Fruit fly (Drosophila melanogaster) whole organism, embryonic: Measurements from ENCODE around the gene CG6739.

Experiments
- Abd-B ChIP-seq: fragments of 200-800 bp; sonication (Bioruptor generic); optimal IDR thresholded peaks from 2 replicates; lab custom pipeline; 2018; ENCODE audit warnings: missing biosample characterization, mild to moderate bottlenecking, missing genetic modification characterization, moderate library complexity
- Antp ChIP-seq: fragments of 200-800 bp; sonication (Bioruptor generic); optimal IDR thresholded peaks from 3 replicates; lab custom pipeline; 2016; ENCODE audit warnings: missing biosample characterization, missing genetic modification characterization
- CG10267 ChIP-seq: fragments of 200-800 bp; sonication (Bioruptor generic); optimal IDR thresholded peaks from 2 replicates; lab custom pipeline; 2018; ENCODE audit warnings: missing biosample characterization, mild to moderate bottlenecking, missing genetic modification characterization, moderate library complexity
- CG11085 ChIP-seq: fragments of 200-800 bp; sonication (Bioruptor generic); IDR thresholded peaks from 2 replicates; pipeline ENCODE4 v1.3.6; 2022; ENCODE audit warnings: missing biosample characterization, missing genetic modification characterization
- CG13287 ChIP-seq: fragments of 200-800 bp; sonication (Bioruptor generic); IDR thresholded peaks from 2 replicates; pipeline ENCODE4 v1.3.6; 2022; ENCODE audit warnings: missing biosample characterization, missing genetic modification characterization; ENCODE audit not compliant: partially characterized antibody
- CG13624 ChIP-seq: fragments of 200-800 bp; sonication (Bioruptor generic); optimal IDR thresholded peaks from 2 replicates; lab custom pipeline; 2016; ENCODE audit warnings: missing biosample characterization, missing genetic modification characterization
- CG14441 ChIP-seq: fragments of 200-800 bp; sonication (Bioruptor generic); IDR thresholded peaks from 2 replicates; pipeline ENCODE4 v1.3.6; 2022; ENCODE audit warnings: missing biosample characterization, missing genetic modification characterization
- CG14965 ChIP-seq: fragments of 200-800 bp; sonication (Bioruptor generic); optimal IDR thresholded peaks from 2 replicates; lab custom pipeline; 2016; ENCODE audit warnings: missing biosample characterization, missing genetic modification characterization, borderline replicate concordance
- CG1529 ChIP-seq: fragments of 200-800 bp; sonication (Bioruptor generic); optimal IDR thresholded peaks from 3 replicates; lab custom pipeline; 2018; ENCODE audit warnings: missing biosample characterization, missing genetic modification characterization
- CG16779 ChIP-seq: fragments of 200-800 bp; sonication (Bioruptor generic); IDR thresholded peaks from 2 replicates; pipeline ENCODE4 v1.3.6; 2022; ENCODE audit warnings: missing biosample characterization, missing genetic modification characterization
- CG17802 ChIP-seq: fragments of 200-800 bp; sonication (Bioruptor generic); optimal IDR thresholded peaks from 2 replicates; lab custom pipeline; 2018; ENCODE audit warnings: missing biosample characterization, mild to moderate bottlenecking, missing genetic modification characterization, moderate library complexity
- CG18262 ChIP-seq: fragments of 200-800 bp; optimal IDR thresholded peaks from 3 replicates; lab custom pipeline; 2019; ENCODE audit warnings: missing biosample characterization, mild to moderate bottlenecking, missing genetic modification characterization, moderate library complexity
- CG2202 ChIP-seq: fragments of 200-800 bp; sonication (Bioruptor generic); optimal IDR thresholded peaks from 2 replicates; lab custom pipeline; 2018; ENCODE audit warnings: missing biosample characterization, mild to moderate bottlenecking, missing genetic modification characterization
- CG30020 ChIP-seq: fragments of 200-800 bp; optimal IDR thresholded peaks from 2 replicates; lab custom pipeline; 2019; ENCODE audit warnings: missing biosample characterization, mild to moderate bottlenecking, missing genetic modification characterization, moderate library complexity
- CG31365 ChIP-seq: fragments of 200-800 bp; sonication (Bioruptor generic); optimal IDR thresholded peaks from 2 replicates; lab custom pipeline; 2018; ENCODE audit warnings: missing biosample characterization, mild to moderate bottlenecking, missing genetic modification characterization
- CG4282 ChIP-seq: fragments of 200-800 bp; sonication (Bioruptor generic); optimal IDR thresholded peaks from 2 replicates; lab custom pipeline; 2016; ENCODE audit warnings: missing biosample characterization, missing genetic modification characterization
- CG4854 ChIP-seq: fragments of 200-800 bp; sonication (Bioruptor generic); optimal IDR thresholded peaks from 2 replicates; lab custom pipeline; 2016; ENCODE audit warnings: missing biosample characterization, missing genetic modification characterization, inconsistent platforms
- CG7786 ChIP-seq: fragments of 200-800 bp; sonication (Bioruptor generic); optimal IDR thresholded peaks from 2 replicates; lab custom pipeline; 2016; ENCODE audit warnings: missing biosample characterization, missing genetic modification characterization
- CG8290 ChIP-seq, 3 experiments: fragments of 200-800 bp; sonication (Bioruptor generic); optimal IDR thresholded peaks; 2 replicates each; lab custom pipeline; 2016 to 2019; ENCODE audit warnings: missing biosample characterization in 3 of 3, missing genetic modification characterization in 3 of 3, mild to moderate bottlenecking in 2 of 3, moderate library complexity in 1 of 3
- CG8388 ChIP-seq: fragments of 200-800 bp; sonication (Bioruptor generic); optimal IDR thresholded peaks from 2 replicates; lab custom pipeline; 2019; ENCODE audit warnings: missing biosample characterization, mild to moderate bottlenecking, missing genetic modification characterization, moderate library complexity
- CG9876 ChIP-seq: fragments of 200-800 bp; sonication (Bioruptor generic); optimal IDR thresholded peaks from 2 replicates; lab custom pipeline; 2016; ENCODE audit warnings: missing biosample characterization, missing genetic modification characterization
- CG9932 ChIP-seq: fragments of 200-800 bp; sonication (Bioruptor generic); IDR thresholded peaks from 2 replicates; pipeline ENCODE4 v1.3.6; 2022; ENCODE audit warnings: missing biosample characterization, missing genetic modification characterization
- Dll ChIP-seq: fragments of 200-800 bp; sonication (Bioruptor generic); IDR thresholded peaks from 4 replicates; pipeline ENCODE4 v1.3.6; 2022; ENCODE audit warnings: missing biosample characterization, missing genetic modification characterization; ENCODE audit not compliant: partially characterized antibody
- Doc2 ChIP-seq: fragments of 200-800 bp; sonication (Bioruptor generic); IDR thresholded peaks from 2 replicates; pipeline ENCODE4 v1.3.6; 2022; ENCODE audit warnings: missing biosample characterization, missing genetic modification characterization
- HmgD ChIP-seq: fragments of 200-800 bp; sonication (Bioruptor generic); optimal IDR thresholded peaks from 3 replicates; lab custom pipeline; 2016; ENCODE audit warnings: missing biosample characterization, missing genetic modification characterization
- Hmr ChIP-seq: fragments of 200-800 bp; sonication (Bioruptor generic); optimal IDR thresholded peaks from 3 replicates; lab custom pipeline; 2017; ENCODE audit warnings: mild to moderate bottlenecking, missing biosample characterization, missing genetic modification reagents, missing genetic modification characterization
- Hmx ChIP-seq: fragments of 200-800 bp; sonication (Bioruptor generic); optimal IDR thresholded peaks from 2 replicates; lab custom pipeline; 2016; ENCODE audit warnings: missing biosample characterization, missing genetic modification characterization
- Hr51 ChIP-seq, 2 experiments: fragments of 200-800 bp; sonication (Bioruptor generic); optimal IDR thresholded peaks; 2 replicates in 1 of 2; 3 replicates in 1 of 2; lab custom pipeline; 2016 to 2018; ENCODE audit warnings: missing biosample characterization in 2 of 2, missing genetic modification characterization in 2 of 2, mild to moderate bottlenecking in 1 of 2, moderate library complexity in 1 of 2
- Lpt ChIP-seq: fragments of >200 bp; optimal IDR thresholded peaks from 2 replicates; lab custom pipeline; 2018; ENCODE audit warnings: missing biosample characterization, missing genetic modification characterization
- Meics ChIP-seq: fragments of 200-800 bp; sonication (Bioruptor generic); optimal IDR thresholded peaks from 2 replicates; lab custom pipeline; 2017; ENCODE audit warnings: missing biosample characterization, mild to moderate bottlenecking, missing genetic modification characterization
- Ravus ChIP-seq: fragments of 200-800 bp; sonication (Bioruptor generic); IDR thresholded peaks from 2 replicates; pipeline ENCODE4 v1.3.6; 2022; ENCODE audit warnings: missing biosample characterization, missing genetic modification characterization
- Xrp1 ChIP-seq: fragments of 200-800 bp; sonication (Bioruptor generic); IDR thresholded peaks from 2 replicates; pipeline ENCODE4 v1.3.6; 2022; ENCODE audit warnings: missing biosample characterization, missing genetic modification characterization
- amos ChIP-seq: fragments of 200-800 bp; sonication (Bioruptor generic); IDR thresholded peaks from 2 replicates; pipeline ENCODE4 v1.3.6; 2022; ENCODE audit warnings: missing biosample characterization, missing genetic modification characterization; ENCODE audit not compliant: partially characterized antibody
- ap ChIP-seq: fragments of 200-800 bp; sonication (Bioruptor generic); IDR thresholded peaks from 2 replicates; pipeline ENCODE4 v1.3.6; 2022; ENCODE audit warnings: missing biosample characterization, missing genetic modification characterization
- bab2 ChIP-seq: fragments of 200-800 bp; sonication (Bioruptor generic); optimal IDR thresholded peaks from 2 replicates; lab custom pipeline; 2016; ENCODE audit warnings: missing biosample characterization, missing genetic modification characterization
- crol ChIP-seq: fragments of 200-800 bp; sonication (Bioruptor generic); IDR thresholded peaks from 2 replicates; pipeline ENCODE4 v1.3.6; 2022; ENCODE audit warnings: missing biosample characterization, missing genetic modification characterization
- da ChIP-seq: fragments of 200-800 bp; sonication (Bioruptor generic); optimal IDR thresholded peaks from 2 replicates; lab custom pipeline; 2016; ENCODE audit warnings: missing biosample characterization, missing genetic modification characterization
- danr ChIP-seq: fragments of 200-800 bp; sonication (Bioruptor generic); IDR thresholded peaks from 2 replicates; pipeline ENCODE4 v1.3.6; 2022; ENCODE audit warnings: missing biosample characterization, missing genetic modification characterization
- dimm ChIP-seq: fragments of 200-800 bp; sonication (Bioruptor generic); IDR thresholded peaks from 2 replicates; pipeline ENCODE4 v1.3.6; 2022; ENCODE audit warnings: missing biosample characterization, missing genetic modification characterization
- ems ChIP-seq: fragments of 200-800 bp; sonication (Bioruptor generic); optimal IDR thresholded peaks from 3 replicates; lab custom pipeline; 2016; ENCODE audit warnings: missing biosample characterization, missing genetic modification characterization
- fu2 ChIP-seq: fragments of 200-800 bp; sonication (Bioruptor generic); optimal IDR thresholded peaks from 2 replicates; lab custom pipeline; 2016; ENCODE audit warnings: missing biosample characterization, missing genetic modification characterization
- gcm2 ChIP-seq: fragments of 200-800 bp; sonication (Bioruptor generic); optimal IDR thresholded peaks from 2 replicates; lab custom pipeline; 2016; ENCODE audit warnings: missing biosample characterization, missing genetic modification characterization
- gem ChIP-seq: fragments of 200-800 bp; sonication (Bioruptor generic); optimal IDR thresholded peaks from 2 replicates; lab custom pipeline; 2019; ENCODE audit warnings: missing biosample characterization, mild to moderate bottlenecking, missing genetic modification characterization, moderate library complexity
- grau ChIP-seq: fragments of 200-800 bp; optimal IDR thresholded peaks from 3 replicates; lab custom pipeline; 2019; ENCODE audit warnings: missing biosample characterization, mild to moderate bottlenecking, missing genetic modification characterization, moderate library complexity
- hth ChIP-seq: fragments of >200 bp; optimal IDR thresholded peaks from 2 replicates; lab custom pipeline; 2017; ENCODE audit warnings: inconsistent platforms
- inv ChIP-seq: fragments of 200-800 bp; sonication (Bioruptor generic); IDR thresholded peaks from 2 replicates; pipeline ENCODE4 v1.3.6; 2022; ENCODE audit warnings: missing biosample characterization, missing genetic modification characterization; ENCODE audit not compliant: partially characterized antibody
- knrl ChIP-seq: fragments of 200-800 bp; sonication (Bioruptor generic); IDR thresholded peaks from 3 replicates; pipeline ENCODE4 v1.3.6; 2022; ENCODE audit warnings: missing biosample characterization, missing genetic modification characterization; ENCODE audit not compliant: partially characterized antibody
- mirr ChIP-seq: fragments of 200-800 bp; sonication (Bioruptor generic); optimal IDR thresholded peaks from 3 replicates; lab custom pipeline; 2018; ENCODE audit warnings: missing biosample characterization, mild to moderate bottlenecking, missing genetic modification characterization
- ranshi ChIP-seq: fragments of 200-800 bp; sonication (Bioruptor generic); IDR thresholded peaks from 2 replicates; pipeline ENCODE4 v1.3.6; 2022; ENCODE audit warnings: missing biosample characterization, missing genetic modification characterization
- z ChIP-seq: fragments of 200-800 bp; sonication (Bioruptor generic); IDR thresholded peaks from 3 replicates; pipeline ENCODE4 v1.3.6; 2022; ENCODE audit warnings: missing biosample characterization, missing genetic modification characterization

The CG6739 gene

dm6 chr2L:7564856-7565255 is 43.3 kb upstream of the CG6739 start (continued):
- TF ChIP-seq CG8290 (GFP tag; optimal IDR thresholded peaks at IDR 0.05; lab: Kevin White, UChicago) (peak; percentile 65), CG8290 (tag; optimal IDR thresholded peaks at IDR 0.05; lab: Kevin White, UChicago) (peak in 1 of 2 experiments; percentile 16), z (no peak), Hr51 (GFP tag; optimal IDR thresholded peaks at IDR 0.05; lab: Kevin White, UChicago) (peak; percentile 62 to 65), CG9876 (peak; percentile 25), CG13287 (GFP tag; lab: Robert Waterston, UW) (no peak), CG31365 (tag; lab: Kevin White, UChicago) (no peak), CG30020 (tag; lab: Kevin White, UChicago) (no peak), ap (GFP tag; lab: Robert Waterston, UW) (0 out of 2 replicates have a peak, but pooled peaks have one; percentile 45), mirr (GFP tag; lab: Kevin White, UChicago) (no peak), Abd-B (GFP tag; lab: Kevin White, UChicago) (peak; percentile 65), da (GFP tag; lab: Kevin White, UChicago) (peak; percentile 28), CG16779 (no peak), Ravus (GFP tag; lab: Robert Waterston, UW) (no peak; the same call in 1 of the 2 replicates), dimm (GFP tag; lab: Robert Waterston, UW) (peak; percentile 28; the same call in 1 of the 2 replicates), CG10267 (tag; lab: Kevin White, UChicago) (peak; percentile 58), hth (lab: Kevin White, UChicago) (no peak), Dll (GFP tag; lab: Robert Waterston, UW) (no peak), crol (0 out of 2 replicates have a peak, but pooled peaks have one; percentile 26), CG18262 (tag; lab: Kevin White, UChicago) (peak; percentile 75), Hmx (no peak), HmgD (no peak), CG11085 (GFP tag; lab: Robert Waterston, UW) (no peak), Hmr (GFP tag; lab: Kevin White, UChicago) (peak; percentile 60), Antp (GFP tag; lab: Kevin White, UChicago) (peak; percentile 84), Xrp1 (GFP tag; lab: Robert Waterston, UW) (peak; percentile 88), CG8388 (GFP tag; lab: Kevin White, UChicago) (peak; percentile 57), gcm2 (GFP tag; lab: Kevin White, UChicago) (peak; percentile 9), grau (tag; lab: Kevin White, UChicago) (peak; percentile 72), CG9932 (GFP tag; lab: Robert Waterston, UW) (peak; percentile 57), CG2202 (peak; percentile 35), Lpt (GFP tag; lab: Kevin White, UChicago) (no peak), inv (no peak), Doc2 (GFP tag; lab: Robert Waterston, UW) (no peak), bab2 (GFP tag; lab: Kevin White, UChicago) (peak; percentile 76), Meics (GFP tag; lab: Kevin White, UChicago) (peak; percentile 41), danr (GFP tag; lab: Robert Waterston, UW) (peak; percentile 51; the same call in 1 of the 2 replicates), gem (peak; percentile 78), knrl (GFP tag; lab: Robert Waterston, UW) (no peak), ranshi (GFP tag; lab: Robert Waterston, UW) (peak; percentile 75; the same call in 1 of the 2 replicates), CG4854 (GFP tag; lab: Kevin White, UChicago) (peak; percentile 24), CG14965 (peak; percentile 23), CG4282 (GFP tag; lab: Kevin White, UChicago) (peak; percentile 14), amos (no peak), CG7786 (GFP tag; lab: Kevin White, UChicago) (peak; percentile 59), CG17802 (tag; lab: Kevin White, UChicago) (peak; percentile 51), CG13624 (GFP tag; lab: Kevin White, UChicago) (peak; percentile 68), fu2 (peak; percentile 6), CG14441 (GFP tag; lab: Robert Waterston, UW) (peak; percentile 63), CG1529 (GFP tag; lab: Kevin White, UChicago) (peak; percentile 32), ems (peak; percentile 74)
